Fruit fly (Drosophila melanogaster) whole organism, embryonic: ENCODE results near the gene CG43645.

Source experiments
- Blimp-1 ChIP-seq: fragments of 200-800 bp; sonication (Bioruptor generic); optimal IDR thresholded peaks from 3 replicates; lab custom pipeline; 2018; ENCODE audit warnings: missing biosample characterization, missing genetic modification characterization, mild to moderate bottlenecking, moderate library complexity, missing genetic modification reagents
- CG12299 ChIP-seq: fragments of 200-800 bp; sonication (Bioruptor generic); optimal IDR thresholded peaks from 2 replicates; lab custom pipeline; 2018; ENCODE audit warnings: missing biosample characterization, mild to moderate bottlenecking, missing genetic modification characterization
- CG3163 ChIP-seq: fragments of 200-800 bp; sonication (Bioruptor generic); optimal IDR thresholded peaks from 3 replicates; lab custom pipeline; 2016; ENCODE audit warnings: missing biosample characterization, missing genetic modification characterization
- CG6765 ChIP-seq: fragments of 200-800 bp; sonication (Bioruptor generic); optimal IDR thresholded peaks from 3 replicates; lab custom pipeline; 2017; ENCODE audit warnings: missing biosample characterization, mild to moderate bottlenecking, missing genetic modification characterization
- CG6791 ChIP-seq: fragments of 200-800 bp; sonication (Bioruptor generic); IDR thresholded peaks from 3 replicates; pipeline ENCODE4 v1.3.6; 2022; ENCODE audit warnings: missing biosample characterization, missing genetic modification characterization; ENCODE audit not compliant: partially characterized antibody
- CG7745 ChIP-seq: fragments of 200-800 bp; sonication (Bioruptor generic); optimal IDR thresholded peaks from 2 replicates; lab custom pipeline; 2018; ENCODE audit warnings: missing biosample characterization, mild to moderate bottlenecking, missing genetic modification characterization, moderate library complexity
- Hr3 ChIP-seq: fragments of 200-800 bp; sonication (Bioruptor generic); optimal IDR thresholded peaks from 3 replicates; lab custom pipeline; 2016; ENCODE audit warnings: missing biosample characterization, missing genetic modification characterization
- NFAT ChIP-seq: fragments of 200-800 bp; sonication (Bioruptor generic); IDR thresholded peaks from 2 replicates; pipeline ENCODE4 v1.3.6; 2022; ENCODE audit warnings: missing biosample characterization, missing genetic modification characterization
- Ssrp ChIP-seq: fragments of 200-800 bp; sonication (Bioruptor generic); optimal IDR thresholded peaks from 2 replicates; lab custom pipeline; 2018; ENCODE audit warnings: missing biosample characterization, mild to moderate bottlenecking, missing genetic modification characterization, moderate library complexity
- mld ChIP-seq: fragments of 200-800 bp; sonication (Bioruptor generic); IDR thresholded peaks from 3 replicates; pipeline ENCODE4 v1.3.6; 2022; ENCODE audit warnings: missing biosample characterization, missing genetic modification characterization; ENCODE audit not compliant: partially characterized antibody
- p53 ChIP-seq: fragments of 200-800 bp; sonication (Bioruptor generic); optimal IDR thresholded peaks from 2 replicates; lab custom pipeline; 2016; ENCODE audit warnings: missing biosample characterization, missing genetic modification characterization
- sqz ChIP-seq: fragments of 200-800 bp; sonication (Bioruptor generic); optimal IDR thresholded peaks from 3 replicates; lab custom pipeline; 2018; ENCODE audit warnings: missing biosample characterization, mild to moderate bottlenecking, missing genetic modification characterization

- TF ChIP-seq mld (GFP tag; lab: Robert Waterston, UW) (no peak), Ssrp (tag; lab: Kevin White, UChicago) (no peak), sqz (GFP tag; lab: Kevin White, UChicago) (no peak), CG6765 (GFP tag; lab: Kevin White, UChicago) (no peak), Blimp-1 (GFP tag; lab: Kevin White, UChicago) (no peak), CG12299 (no peak), CG7745 (tag; lab: Kevin White, UChicago) (no peak), Hr3 (GFP tag; lab: Kevin White, UChicago) (no peak), p53 (GFP tag; lab: Kevin White, UChicago) (no peak), NFAT (no peak), CG3163 (GFP tag; lab: Kevin White, UChicago) (no peak), CG6791 (GFP tag; lab: Robert Waterston, UW) (no peak)
Measured at dm6 chr2L:17466950-17467349, 18.6 kb upstream of the CG43645 start.
